Fruit fly (Drosophila melanogaster) whole organism, prepupa: ENCODE measurements around the gene CG13059.

Experiments
- Blimp-1 ChIP-seq: fragments of 200-800 bp; sonication (Bioruptor generic); optimal IDR thresholded peaks from 3 replicates; lab custom pipeline; 2017; ENCODE audit warnings: missing biosample characterization, missing genetic modification characterization, mild to moderate bottlenecking, moderate library complexity, missing genetic modification reagents
- CG11902 ChIP-seq: fragments of 200-800 bp; sonication (Bioruptor generic); optimal IDR thresholded peaks from 3 replicates; lab custom pipeline; 2016; ENCODE audit warnings: missing biosample characterization, missing genetic modification characterization
- CG15336 ChIP-seq: fragments of 200-800 bp; sonication (Bioruptor generic); IDR thresholded peaks from 2 replicates; pipeline ENCODE4 v1.3.6; 2022; ENCODE audit warnings: missing biosample characterization, missing genetic modification characterization
- CG1621 ChIP-seq: fragments of 200-800 bp; sonication (Bioruptor generic); optimal IDR thresholded peaks from 3 replicates; lab custom pipeline; 2018; ENCODE audit warnings: missing biosample characterization, mild to moderate bottlenecking, missing genetic modification characterization
- CG16779 ChIP-seq: fragments of 200-800 bp; sonication (Bioruptor generic); optimal IDR thresholded peaks from 3 replicates; lab custom pipeline; 2017; ENCODE audit warnings: missing biosample characterization, mild to moderate bottlenecking, missing genetic modification characterization
- CG3919 ChIP-seq: fragments of 200-800 bp; sonication (Bioruptor generic); optimal IDR thresholded peaks from 3 replicates; lab custom pipeline; 2016; ENCODE audit warnings: missing biosample characterization, missing genetic modification characterization
- CG4318 ChIP-seq: fragments of 200-800 bp; sonication (Bioruptor generic); optimal IDR thresholded peaks from 3 replicates; lab custom pipeline; 2017; ENCODE audit warnings: missing biosample characterization, mild to moderate bottlenecking, missing genetic modification characterization
- CG6163 ChIP-seq: fragments of 200-800 bp; sonication (Bioruptor generic); IDR thresholded peaks from 3 replicates; pipeline ENCODE4 v1.3.6; 2022; ENCODE audit warnings: missing biosample characterization, missing genetic modification characterization
- CG6792 ChIP-seq: fragments of 200-800 bp; sonication (Bioruptor generic); optimal IDR thresholded peaks from 3 replicates; lab custom pipeline; 2016; ENCODE audit warnings: missing biosample characterization, missing genetic modification characterization
- CG6808 ChIP-seq: fragments of 200-800 bp; sonication (Bioruptor generic); optimal IDR thresholded peaks from 3 replicates; lab custom pipeline; 2017; ENCODE audit warnings: missing biosample characterization, missing genetic modification characterization, mild to moderate bottlenecking, moderate library complexity, missing genetic modification reagents
- CG6854 ChIP-seq: fragments of 200-800 bp; sonication (Bioruptor generic); optimal IDR thresholded peaks from 2 replicates; lab custom pipeline; 2017; ENCODE audit warnings: missing biosample characterization, mild to moderate bottlenecking, missing genetic modification characterization
- CG7368 ChIP-seq: fragments of 200-800 bp; sonication (Bioruptor generic); optimal IDR thresholded peaks from 3 replicates; lab custom pipeline; 2016; ENCODE audit warnings: missing biosample characterization, missing genetic modification characterization
- CG8119 ChIP-seq: fragments of 200-800 bp; sonication (Bioruptor generic); IDR thresholded peaks from 3 replicates; pipeline ENCODE4 v1.3.6; 2022; ENCODE audit warnings: missing biosample characterization, missing genetic modification characterization
- CG8632 ChIP-seq: fragments of 200-800 bp; sonication (Bioruptor generic); optimal IDR thresholded peaks from 3 replicates; lab custom pipeline; 2016; ENCODE audit warnings: missing biosample characterization, missing genetic modification characterization
- CG9139 ChIP-seq: fragments of 200-800 bp; sonication (Bioruptor generic); optimal IDR thresholded peaks from 3 replicates; lab custom pipeline; 2017; ENCODE audit warnings: missing biosample characterization, mild to moderate bottlenecking, missing genetic modification characterization
- Eip75B ChIP-seq: fragments of 200-800 bp; sonication (Bioruptor generic); optimal IDR thresholded peaks from 3 replicates; lab custom pipeline; 2016; ENCODE audit warnings: missing biosample characterization, missing genetic modification characterization
- Eip78C ChIP-seq: fragments of 200-800 bp; sonication (Bioruptor generic); peaks from one replicate; lab custom pipeline; 2016; ENCODE audit warnings: missing biosample characterization, missing genetic modification characterization
- Hr38 ChIP-seq: sonication (Bioruptor generic); optimal IDR thresholded peaks from 2 replicates; lab custom pipeline; 2016; ENCODE audit warnings: missing biosample characterization, missing genetic modification characterization
- Lpt ChIP-seq: fragments of 200-800 bp; sonication (Bioruptor generic); optimal IDR thresholded peaks from 3 replicates; lab custom pipeline; 2016; ENCODE audit warnings: missing biosample characterization, missing genetic modification characterization
- Smox ChIP-seq: fragments of 200-800 bp; sonication (Bioruptor generic); optimal IDR thresholded peaks from 3 replicates; lab custom pipeline; 2016; ENCODE audit warnings: missing biosample characterization, missing genetic modification characterization
- Sox102F ChIP-seq: fragments of 200-800 bp; sonication (Bioruptor generic); optimal IDR thresholded peaks from 2 replicates; lab custom pipeline; 2016; ENCODE audit warnings: missing biosample characterization, mild to moderate bottlenecking, missing genetic modification characterization
- Sox15 ChIP-seq: fragments of 200-800 bp; sonication (Bioruptor generic); optimal IDR thresholded peaks from 3 replicates; lab custom pipeline; 2016; ENCODE audit warnings: missing biosample characterization, missing genetic modification characterization
- achi ChIP-seq: fragments of 200-800 bp; sonication (Bioruptor generic); optimal IDR thresholded peaks from 3 replicates; lab custom pipeline; 2016; ENCODE audit warnings: missing biosample characterization, missing genetic modification characterization
- acj6 ChIP-seq: fragments of 200-800 bp; sonication (Bioruptor generic); optimal IDR thresholded peaks from 3 replicates; lab custom pipeline; 2016; ENCODE audit warnings: missing biosample characterization, missing genetic modification characterization
- cyc ChIP-seq: fragments of 200-800 bp; sonication (Bioruptor generic); optimal IDR thresholded peaks from 3 replicates; lab custom pipeline; 2016; ENCODE audit warnings: missing biosample characterization, missing genetic modification characterization
- dsx ChIP-seq: fragments of 200-800 bp; optimal IDR thresholded peaks from 3 replicates; lab custom pipeline; 2019; ENCODE audit warnings: missing biosample characterization, mild to moderate bottlenecking, missing genetic modification characterization, moderate library complexity; ENCODE audit not compliant: poor library complexity, severe bottlenecking
- eg ChIP-seq: fragments of 200-800 bp; sonication (Bioruptor generic); IDR thresholded peaks from 3 replicates; pipeline ENCODE4 v1.3.6; 2022; ENCODE audit warnings: missing biosample characterization, missing genetic modification characterization
- esn ChIP-seq: fragments of 200-800 bp; sonication (Bioruptor generic); optimal IDR thresholded peaks from 2 replicates; lab custom pipeline; 2016; ENCODE audit warnings: missing biosample characterization, mild to moderate bottlenecking, missing genetic modification characterization, moderate library complexity
- fkh ChIP-seq: fragments of 200-800 bp; sonication (Bioruptor generic); optimal IDR thresholded peaks from 3 replicates; lab custom pipeline; 2017; ENCODE audit warnings: missing biosample characterization, mild to moderate bottlenecking, missing genetic modification characterization, moderate library complexity
- salr ChIP-seq, 2 experiments: fragments of 200-800 bp; sonication (Bioruptor generic); optimal IDR thresholded peaks; 3 replicates each; lab custom pipeline; 2016 to 2018; ENCODE audit warnings: missing biosample characterization in 2 of 2, missing genetic modification characterization in 2 of 2, mild to moderate bottlenecking in 1 of 2
- spab ChIP-seq: fragments of 200-800 bp; sonication (Bioruptor generic); optimal IDR thresholded peaks from 2 replicates; lab custom pipeline; 2017; ENCODE audit warnings: missing biosample characterization, mild to moderate bottlenecking, missing genetic modification characterization, missing genetic modification reagents
- svp ChIP-seq: fragments of 200-800 bp; sonication (Bioruptor generic); peaks from one replicate; lab custom pipeline; 2016; ENCODE audit warnings: missing biosample characterization, missing genetic modification characterization
- topi ChIP-seq: fragments of 200-800 bp; sonication (Bioruptor generic); optimal IDR thresholded peaks from 3 replicates; lab custom pipeline; 2016; ENCODE audit warnings: missing biosample characterization, missing genetic modification characterization

CG13059 gene

dm6 chr3L:16295447-16295846 is 28.0 kb upstream of the CG13059 start, which contains the start of gene CG4962:
TSS of gene CG4962 (minus strand) at chr3L:16295547.
- TF ChIP-seq spab (GFP tag; lab: Kevin White, UChicago) = no peak
- TF ChIP-seq Smox (GFP tag; lab: Kevin White, UChicago) = no peak

- TF ChIP-seq topi = no peak
- TF ChIP-seq Eip78C (GFP tag; lab: Kevin White, UChicago) = no peak
- TF ChIP-seq CG3919 (GFP tag; lab: Kevin White, UChicago) = no peak
- no peak for TF ChIP-seq achi (GFP tag; lab: Kevin White, UChicago)
- TF ChIP-seq CG8119 (GFP tag; lab: Robert Waterston, UW) = no peak
- TF ChIP-seq salr (GFP tag; optimal IDR thresholded peaks at IDR 0.05; lab: Kevin White, UChicago) = no peak
- TF ChIP-seq CG6792 (GFP tag; lab: Kevin White, UChicago) = no peak
- no peak for TF ChIP-seq CG15336 (GFP tag; lab: Robert Waterston, UW)
- no peak for TF ChIP-seq spab (GFP tag; lab: Kevin White, UChicago)
- no peak for TF ChIP-seq eg (GFP tag; lab: Robert Waterston, UW)
- TF ChIP-seq CG7368 = no peak
- no peak for TF ChIP-seq CG16779 (tag; lab: Kevin White, UChicago)
- no peak for TF ChIP-seq CG9139 (GFP tag; lab: Kevin White, UChicago)
- TF ChIP-seq CG1621 (tag; lab: Kevin White, UChicago) = no peak
- no peak for TF ChIP-seq Eip75B
- no peak for TF ChIP-seq Lpt (GFP tag; lab: Kevin White, UChicago)
These were observed 22.3 kb upstream of the CG13059 start, which contains the start of gene CG4982 for dm6 chr3L:16301153-16301552. TSS of gene CG4982 (plus strand) at chr3L:16301453.

- TF ChIP-seq salr (GFP tag; optimal IDR thresholded peaks at IDR 0.05; lab: Kevin White, UChicago) = no peak
- peak; percentile 41 for TF ChIP-seq Blimp-1
These were observed 20.4 kb upstream of the CG13059 start, which contains the start of gene CG13044 for dm6 chr3L:16303078-16303477. TSS of gene CG13044 (minus strand) at chr3L:16303178.

- TF ChIP-seq CG6163 (GFP tag; lab: Robert Waterston, UW) (no peak), esn (no peak), cyc (no peak), CG6808 (GFP tag; lab: Kevin White, UChicago) (no peak), fkh (GFP tag; lab: Kevin White, UChicago) (no peak), CG8632 (GFP tag; lab: Kevin White, UChicago) (no peak), acj6 (no peak), CG15336 (GFP tag; lab: Robert Waterston, UW) (no peak), CG4318 (GFP tag; lab: Kevin White, UChicago) (no peak), CG6854 (GFP tag; lab: Kevin White, UChicago) (no peak), Sox15 (GFP tag; lab: Kevin White, UChicago) (no peak), Lpt (GFP tag; lab: Kevin White, UChicago) (no peak), salr (GFP tag; optimal IDR thresholded peaks at IDR 0.05; lab: Kevin White, UChicago) (no peak), Blimp-1 (no peak), Smox (GFP tag; lab: Kevin White, UChicago) (no peak), Eip75B (no peak), dsx (GFP tag; lab: Kevin White, UChicago) (no peak), CG8119 (GFP tag; lab: Robert Waterston, UW) (no peak), Sox102F (no peak)
These were observed 19.5 kb upstream of the CG13059 start, which contains the start of gene CG43249 for dm6 chr3L:16303982-16304381. TSS of gene CG43249 (plus strand) at chr3L:16304282.

dm6 chr3L:16305820-16306650 is 17.4 kb upstream of the CG13059 start, which contains the start of the genes CG13043 and CG13063:
TSS of gene CG13043 (minus strand) at chr3L:16305870.
TSS of gene CG13063 (plus strand) at chr3L:16306600.
- TF ChIP-seq CG11902 (GFP tag; lab: Kevin White, UChicago) = no peak
- no peak for TF ChIP-seq Eip75B
- peak; percentile 30 for TF ChIP-seq svp
- TF ChIP-seq Hr38 (GFP tag; lab: Kevin White, UChicago) = no peak
